Worm (Caenorhabditis elegans) whole organism, L4 larva: ENCODE results near the gene idpp-16.

Source experiments
- F10B5.3 ChIP-seq: sonication (generic microtip); optimal IDR thresholded peaks from 2 replicates; lab custom pipeline; 2016; ENCODE audit warnings: mild to moderate bottlenecking, missing genetic modification characterization, missing compliant biosample characterization
- F37D6.2 ChIP-seq: sonication (generic microtip); optimal IDR thresholded peaks from 2 replicates; lab custom pipeline; 2016; ENCODE audit warnings: mild to moderate bottlenecking, missing genetic modification characterization, missing compliant biosample characterization
- F44E2.7 ChIP-seq: fragments of 200-800 bp; sonication (Bioruptor generic); IDR thresholded peaks from 2 replicates; pipeline ENCODE4 v2.1.2; 2022; ENCODE audit warnings: missing genetic modification characterization, missing compliant biosample characterization
- Y5F2A.4 ChIP-seq: fragments of 200-800 bp; sonication (Bioruptor generic); optimal IDR thresholded peaks from 2 replicates; lab custom pipeline; 2018; ENCODE audit warnings: mild to moderate bottlenecking, missing genetic modification characterization, missing compliant biosample characterization
- ZK337.2 ChIP-seq: fragments of 200-800 bp; sonication (Bioruptor generic); IDR thresholded peaks from 2 replicates; pipeline ENCODE4 v1.3.6; 2022; ENCODE audit warnings: missing genetic modification reagents, missing genetic modification characterization, missing compliant biosample characterization
- aha-1 ChIP-seq: fragments of 150-350 bp; peaks from one replicate; lab custom pipeline; 2014; ENCODE audit warnings: missing biosample characterization, missing genetic modification characterization
- attf-4 ChIP-seq: sonication (generic microtip); optimal IDR thresholded peaks from 3 replicates; lab custom pipeline; 2017; ENCODE audit warnings: missing biosample characterization, missing genetic modification characterization
- ces-1 ChIP-seq: fragments of 150-350 bp; sonication (generic microtip); optimal IDR thresholded peaks from 4 replicates; lab custom pipeline; 2014; ENCODE audit warnings: missing biosample characterization, missing genetic modification reagents, missing genetic modification characterization
- ctbp-1 ChIP-seq: fragments of 200-800 bp; sonication (Bioruptor generic); IDR thresholded peaks from 2 replicates; pipeline ENCODE4 v1.3.6; 2022; ENCODE audit warnings: missing genetic modification reagents, missing genetic modification characterization, missing compliant biosample characterization
- daf-12 ChIP-seq: fragments of 150-350 bp; optimal IDR thresholded peaks from 2 replicates; lab custom pipeline; 2014; ENCODE audit warnings: missing biosample characterization, missing genetic modification reagents, missing genetic modification characterization
- daf-8 ChIP-seq: fragments of 200-800 bp; sonication (Bioruptor generic); IDR thresholded peaks from 2 replicates; pipeline ENCODE4 v1.3.6; 2022; ENCODE audit warnings: missing genetic modification characterization, missing compliant biosample characterization
- dmd-6 ChIP-seq: fragments of 200-800 bp; sonication (Bioruptor generic); IDR thresholded peaks from 2 replicates; pipeline ENCODE4 v1.3.6; 2022; ENCODE audit warnings: missing genetic modification reagents, missing genetic modification characterization, missing compliant biosample characterization
- egl-43 ChIP-seq: fragments of 200-800 bp; sonication (Bioruptor generic); IDR thresholded peaks from 2 replicates; pipeline ENCODE4 v1.3.6; 2022; ENCODE audit warnings: missing genetic modification reagents, missing genetic modification characterization, missing compliant biosample characterization
- fkh-10 ChIP-seq: fragments of 150-350 bp; optimal IDR thresholded peaks from 2 replicates; lab custom pipeline; 2014; ENCODE audit warnings: missing biosample characterization, missing genetic modification reagents, missing genetic modification characterization
- hif-1 ChIP-seq, 2 experiments: sonication (generic microtip); optimal IDR thresholded peaks; 2 replicates each; lab custom pipeline; 2016 to 2017; ENCODE audit warnings: missing compliant biosample characterization in 2 of 2, missing genetic modification characterization in 2 of 2, missing genetic modification reagents in 2 of 2, missing genotype in 2 of 2, mild to moderate bottlenecking in 1 of 2
- hlh-11 ChIP-seq: fragments of 200-800 bp; sonication (Bioruptor generic); optimal IDR thresholded peaks from 2 replicates; lab custom pipeline; 2018; ENCODE audit warnings: mild to moderate bottlenecking, missing genetic modification characterization, missing compliant biosample characterization
- hlh-30 ChIP-seq: sonication (generic microtip); optimal IDR thresholded peaks from 2 replicates; lab custom pipeline; 2017; ENCODE audit warnings: antibody characterized with exemption, mild to moderate bottlenecking, missing genetic modification characterization, missing compliant biosample characterization; ENCODE audit not compliant: insufficient read depth
- hmg-1.1 ChIP-seq: fragments of 200-800 bp; sonication (Bioruptor generic); IDR thresholded peaks from 2 replicates; pipeline ENCODE4 v1.3.6; 2022; ENCODE audit warnings: missing genetic modification reagents, missing genetic modification characterization, missing compliant biosample characterization
- lim-7 ChIP-seq: fragments of 200-800 bp; sonication (Bioruptor generic); IDR thresholded peaks from 2 replicates; pipeline ENCODE4 v1.3.6; 2022; ENCODE audit warnings: missing genetic modification characterization, missing compliant biosample characterization
- lin-1 ChIP-seq: fragments of 200-800 bp; sonication (Bioruptor generic); IDR thresholded peaks from 2 replicates; pipeline ENCODE4 v1.3.6; 2022; ENCODE audit warnings: missing genetic modification reagents, missing genetic modification characterization, missing compliant biosample characterization
- lin-29 ChIP-seq: fragments of 200-800 bp; sonication (Bioruptor generic); IDR thresholded peaks from 2 replicates; pipeline ENCODE4 v1.3.6; 2022; ENCODE audit warnings: missing genetic modification reagents, missing genetic modification characterization, missing compliant biosample characterization
- lir-3 ChIP-seq: sonication (generic microtip); optimal IDR thresholded peaks from 2 replicates; lab custom pipeline; 2016; ENCODE audit warnings: mild to moderate bottlenecking, missing genetic modification characterization, missing compliant biosample characterization
- lsy-2 ChIP-seq, 2 experiments: fragments of 150-350 bp in 1 of 2; sonication (generic microtip) in 1 of 2; optimal IDR thresholded peaks; 2 replicates each; lab custom pipeline; 2014 to 2017; ENCODE audit warnings: missing biosample characterization in 2 of 2, missing genetic modification characterization in 2 of 2
- madf-5 ChIP-seq, 2 experiments: fragments of 200-800 bp; sonication (Bioruptor generic); IDR thresholded peaks; 2 replicates each; pipeline ENCODE4 v1.3.6; 2022; ENCODE audit warnings: missing compliant biosample characterization in 2 of 2, missing genetic modification characterization in 2 of 2
- madf-9 ChIP-seq: fragments of 200-800 bp; sonication (Bioruptor generic); conservative IDR thresholded peaks from 2 replicates; pipeline ENCODE4 v1.3.6; 2022; ENCODE audit warnings: missing genetic modification reagents, missing genetic modification characterization, missing compliant biosample characterization
- mdl-1 ChIP-seq, 2 experiments: fragments of 150-350 bp in 1 of 2; sonication (generic microtip) in 1 of 2; optimal IDR thresholded peaks; 2 replicates each; lab custom pipeline; 2014 to 2017; ENCODE audit warnings: missing biosample characterization in 2 of 2, missing genetic modification characterization in 2 of 2
- mep-1 ChIP-seq: fragments of 150-350 bp; sonication (generic microtip); optimal IDR thresholded peaks from 3 replicates; lab custom pipeline; 2014; ENCODE audit warnings: missing biosample characterization, missing genetic modification characterization
- mxl-2 ChIP-seq: fragments of 200-800 bp; sonication (Bioruptor generic); conservative IDR thresholded peaks from 2 replicates; pipeline ENCODE4 v1.3.6; 2022; ENCODE audit warnings: missing genetic modification reagents, missing genetic modification characterization, missing compliant biosample characterization
- mxl-3 ChIP-seq: fragments of 200-800 bp; sonication (Bioruptor generic); optimal IDR thresholded peaks from 2 replicates; lab custom pipeline; 2018; ENCODE audit warnings: mild to moderate bottlenecking, missing genetic modification characterization, missing compliant biosample characterization
- nhr-111 ChIP-seq: fragments of 200-800 bp; sonication (Bioruptor generic); optimal IDR thresholded peaks from 2 replicates; lab custom pipeline; 2018; ENCODE audit warnings: mild to moderate bottlenecking, missing genetic modification characterization, missing compliant biosample characterization
- nhr-237 ChIP-seq: sonication (generic microtip); optimal IDR thresholded peaks from 2 replicates; lab custom pipeline; 2017; ENCODE audit warnings: missing biosample characterization, missing genetic modification characterization
- nhr-28 ChIP-seq: fragments of 150-350 bp; optimal IDR thresholded peaks from 2 replicates; lab custom pipeline; 2014; ENCODE audit warnings: missing biosample characterization, missing genetic modification characterization
- nhr-42 ChIP-seq: fragments of 200-800 bp; sonication (Bioruptor generic); IDR thresholded peaks from 2 replicates; pipeline ENCODE4 v1.3.6; 2022; ENCODE audit warnings: missing genetic modification characterization, missing compliant biosample characterization
- nhr-48 ChIP-seq: sonication (generic microtip); optimal IDR thresholded peaks from 2 replicates; lab custom pipeline; 2016; ENCODE audit warnings: mild to moderate bottlenecking, missing genetic modification characterization, missing compliant biosample characterization
- nhr-6 ChIP-seq: fragments of 150-350 bp; optimal IDR thresholded peaks from 2 replicates; lab custom pipeline; 2014; ENCODE audit warnings: missing biosample characterization, missing genetic modification characterization
- pha-4 ChIP-seq, 2 experiments: fragments of 150-350 bp in 1 of 2; fragments of 200-800 bp in 1 of 2; sonication (Bioruptor generic) in 1 of 2; IDR thresholded peaks in 1 of 2; optimal IDR thresholded peaks in 1 of 2; 2 replicates each; pipeline versions ENCODE4 v1.3.6 to Lab custom; 2014 to 2022; ENCODE audit warnings: missing genetic modification characterization in 2 of 2, missing genetic modification reagents in 2 of 2, missing biosample characterization in 1 of 2, missing compliant biosample characterization in 1 of 2
- php-3 ChIP-seq: fragments of 200-800 bp; sonication (Bioruptor generic); IDR thresholded peaks from 2 replicates; pipeline ENCODE4 v1.3.6; 2022; ENCODE audit warnings: missing genetic modification reagents, missing genetic modification characterization, missing compliant biosample characterization
- pqm-1 ChIP-seq: sonication (generic microtip); optimal IDR thresholded peaks from 2 replicates; lab custom pipeline; 2017; ENCODE audit warnings: missing biosample characterization, missing genetic modification characterization
- rbr-2 ChIP-seq: sonication (generic microtip); optimal IDR thresholded peaks from 2 replicates; lab custom pipeline; 2016; ENCODE audit warnings: missing genotype, missing genetic modification characterization, missing compliant biosample characterization
- snpc-1.2 ChIP-seq: fragments of 200-800 bp; sonication (Bioruptor generic); IDR thresholded peaks from 2 replicates; pipeline ENCODE4 v1.3.6; 2022; ENCODE audit warnings: missing genetic modification reagents, missing genetic modification characterization, missing compliant biosample characterization
- snpc-4 ChIP-seq: fragments of 150-350 bp; optimal IDR thresholded peaks from 2 replicates; lab custom pipeline; 2014; ENCODE audit warnings: missing biosample characterization, missing genetic modification characterization
- tag-97 ChIP-seq: fragments of 200-800 bp; sonication (Bioruptor generic); IDR thresholded peaks from 2 replicates; pipeline ENCODE4 v1.3.6; 2022; ENCODE audit warnings: missing genetic modification characterization, missing compliant biosample characterization
- tra-1 ChIP-seq: fragments of 200-800 bp; sonication (Bioruptor generic); IDR thresholded peaks from 2 replicates; pipeline ENCODE4 v1.3.6; 2022; ENCODE audit warnings: missing genetic modification reagents, missing genetic modification characterization, missing compliant biosample characterization
- unc-62 ChIP-seq, 3 experiments: fragments of 150-350 bp in 1 of 3; sonication (generic microtip); optimal IDR thresholded peaks in 2 of 3; peaks in 1 of 3; 1 replicate in 1 of 3; 2 replicates in 2 of 3; lab custom pipeline; 2014 to 2017; ENCODE audit warnings: missing biosample characterization in 3 of 3, missing genetic modification characterization in 3 of 3, missing genetic modification reagents in 3 of 3, missing genotype in 1 of 3
- vab-7 ChIP-seq: fragments of 200-800 bp; sonication (Bioruptor generic); IDR thresholded peaks from 2 replicates; pipeline ENCODE4 v1.3.6; 2022; ENCODE audit warnings: missing genetic modification reagents, missing genetic modification characterization, missing compliant biosample characterization
- zfp-2 ChIP-seq: sonication (generic microtip); optimal IDR thresholded peaks from 2 replicates; lab custom pipeline; 2016; ENCODE audit warnings: mild to moderate bottlenecking, missing genetic modification characterization, missing compliant biosample characterization
- ztf-11 ChIP-seq: fragments of 150-350 bp; optimal IDR thresholded peaks from 2 replicates; lab custom pipeline; 2014; ENCODE audit warnings: missing biosample characterization, missing genetic modification characterization

idpp-16 gene

ce11 chrV:11644166-11644565 lies 37.8 kb upstream of the idpp-16 start, which contains the start of gene bir-1 (continued):
- TF ChIP-seq daf-12 (tag; lab: Kevin White, UChicago), result no peak
- TF ChIP-seq, all 104 proteins: peak for 23

DNA sequence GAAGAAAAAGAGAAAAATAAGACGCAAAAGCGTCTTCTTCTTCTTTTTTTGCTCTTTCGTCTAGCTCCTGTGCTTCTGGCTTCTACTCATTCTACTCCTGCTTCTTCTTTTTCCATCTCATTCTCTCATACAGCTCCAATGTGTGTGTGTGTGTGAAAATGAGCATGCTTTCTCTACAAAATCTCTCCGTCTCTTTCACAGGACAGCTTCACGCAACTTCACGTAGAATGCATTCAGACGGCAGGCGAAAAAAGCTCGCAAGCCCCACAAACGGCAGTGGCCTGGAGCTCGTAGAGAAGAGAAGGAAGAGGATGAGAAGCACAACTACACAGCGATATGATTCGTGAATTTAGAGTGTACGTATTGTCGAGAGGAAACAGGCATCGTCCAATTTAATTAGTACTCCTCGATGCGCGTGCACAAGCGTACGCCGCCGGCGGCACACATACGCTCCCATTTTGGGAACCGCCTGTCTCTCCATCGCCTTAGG lies 35.0 kb upstream of the idpp-16 start:
- TF ChIP-seq mdl-1 (tag; optimal IDR thresholded peaks at IDR 0.05; lab: Kevin White, UChicago), result peak in 1 of 2 experiments; percentile 74
- TF ChIP-seq mxl-3 (GFP tag; lab: Kevin White, UChicago), result peak; percentile 15
- TF ChIP-seq madf-9 (GFP tag; lab: Robert Waterston, UW), result no peak
- peak; percentile 76 for TF ChIP-seq rbr-2
- peak; percentile 30 for TF ChIP-seq hlh-11
- peak; percentile 61; the same call in 1 of the 2 replicates for TF ChIP-seq egl-43 (GFP tag; lab: Robert Waterston, UW)
- TF ChIP-seq hmg-1.1 (GFP tag; lab: Robert Waterston, UW), result peak; percentile 61; the same call in 1 of the 2 replicates
- TF ChIP-seq fkh-10 (GFP tag; lab: Kevin White, UChicago), result peak; percentile 41
- TF ChIP-seq ztf-11 (tag; lab: Kevin White, UChicago), result no peak
- peak in 1 of 2 experiments; percentile 98 for TF ChIP-seq unc-62 (GFP tag; optimal IDR thresholded peaks at IDR 0.05 in 1 of 2; lab: Kevin White, UChicago)
- no peak for TF ChIP-seq unc-62 (tag; optimal IDR thresholded peaks at IDR 0.05; lab: Kevin White, UChicago)
- peak; percentile 85 for TF ChIP-seq ctbp-1 (GFP tag; lab: Robert Waterston, UW)
- TF ChIP-seq hlh-30, result peak; percentile 61
- no peak for TF ChIP-seq nhr-48 (tag; lab: Kevin White, UChicago)
- TF ChIP-seq ces-1 (GFP tag; lab: Kevin White, UChicago), result peak; percentile 44
- no peak for TF ChIP-seq madf-5 (GFP tag; IDR thresholded peaks at IDR 0.05; lab: Robert Waterston, UW)
- TF ChIP-seq zfp-2, result no peak
- 0 out of 2 replicates have a peak, but pooled peaks have one; percentile 7 for TF ChIP-seq pha-4 (GFP tag; IDR thresholded peaks at IDR 0.05; lab: Robert Waterston, UW)
- no peak for TF ChIP-seq pha-4 (tag; optimal IDR thresholded peaks at IDR 0.05; lab: Kevin White, UChicago)
- peak; percentile 98 for TF ChIP-seq aha-1
- TF ChIP-seq mxl-2 (GFP tag; lab: Robert Waterston, UW), result no peak
- TF ChIP-seq mep-1, result peak; percentile 70
- peak; percentile 52; the same call in 1 of the 2 replicates for TF ChIP-seq tra-1 (GFP tag; lab: Robert Waterston, UW)
- TF ChIP-seq F37D6.2 (tag; lab: Kevin White, UChicago), result peak; percentile 53
- 0 out of 2 replicates have a peak, but pooled peaks have one; percentile 24 for TF ChIP-seq vab-7 (GFP tag; lab: Robert Waterston, UW)
- peak in 1 of 2 experiments; percentile 40 for TF ChIP-seq hif-1 (tag; optimal IDR thresholded peaks at IDR 0.05; lab: Kevin White, UChicago)
- TF ChIP-seq daf-8, result no peak
- peak; percentile 45 to 60 for TF ChIP-seq lsy-2 (tag; optimal IDR thresholded peaks at IDR 0.05; lab: Kevin White, UChicago)
- TF ChIP-seq, all 104 proteins: peak for 19

ce11 chrV:11638634-11639117 lies 32.4 kb upstream of the idpp-16 start:
- TF ChIP-seq nhr-42 (GFP tag; lab: Robert Waterston, UW) (no peak), nhr-6 (tag; lab: Kevin White, UChicago) (peak; percentile 27), pqm-1 (no peak), lin-29 (GFP tag; lab: Robert Waterston, UW) (no peak), Y5F2A.4 (GFP tag; lab: Kevin White, UChicago) (no peak), lin-1 (GFP tag; lab: Robert Waterston, UW) (no peak), lir-3 (no peak), dmd-6 (GFP tag; lab: Robert Waterston, UW) (peak; percentile 33; the same call in 1 of the 2 replicates), nhr-237 (tag; lab: Kevin White, UChicago) (no peak), F44E2.7 (GFP tag; lab: Robert Waterston, UW) (no peak), nhr-28 (tag; lab: Kevin White, UChicago) (peak; percentile 35), ZK337.2 (GFP tag; lab: Robert Waterston, UW) (no peak), rbr-2 (peak; percentile 50), F37D6.2 (tag; lab: Kevin White, UChicago) (no peak), hif-1 (tag; optimal IDR thresholded peaks at IDR 0.05; lab: Kevin White, UChicago) (peak in 1 of 2 experiments; percentile 60), lim-7 (GFP tag; lab: Robert Waterston, UW) (no peak), attf-4 (tag; lab: Kevin White, UChicago) (no peak), F10B5.3 (tag; lab: Kevin White, UChicago) (no peak), snpc-1.2 (GFP tag; lab: Robert Waterston, UW) (no peak), snpc-4 (tag; lab: Kevin White, UChicago) (no peak), nhr-111 (GFP tag; lab: Kevin White, UChicago) (no peak), php-3 (GFP tag; lab: Robert Waterston, UW) (no peak), tag-97 (GFP tag; lab: Robert Waterston, UW) (no peak)
